Worm (Caenorhabditis elegans) whole organism, L3 larva: ENCODE data around the gene M02B1.3.

Experiments used
- egl-27 ChIP-seq: sonication (generic microtip); optimal IDR thresholded peaks from 4 replicates; lab custom pipeline; 2017; ENCODE audit warnings: missing biosample characterization, missing genetic modification reagents, missing genetic modification characterization
- elt-2 ChIP-seq: sonication (generic microtip); optimal IDR thresholded peaks from 2 replicates; lab custom pipeline; 2016; ENCODE audit warnings: missing genetic modification reagents, mild to moderate bottlenecking, missing genetic modification characterization, missing compliant biosample characterization
- mdl-1 ChIP-seq: fragments of 150-350 bp; optimal IDR thresholded peaks from 2 replicates; lab custom pipeline; 2014; ENCODE audit warnings: missing biosample characterization, missing genetic modification characterization
- pha-4 ChIP-seq: fragments of 150-350 bp; optimal IDR thresholded peaks from 2 replicates; lab custom pipeline; 2014; ENCODE audit warnings: missing biosample characterization, missing genetic modification reagents, missing genetic modification characterization
- unc-39 ChIP-seq: sonication (generic microtip); optimal IDR thresholded peaks from 4 replicates; lab custom pipeline; 2017; ENCODE audit warnings: missing biosample characterization, missing genetic modification characterization

DNA sequence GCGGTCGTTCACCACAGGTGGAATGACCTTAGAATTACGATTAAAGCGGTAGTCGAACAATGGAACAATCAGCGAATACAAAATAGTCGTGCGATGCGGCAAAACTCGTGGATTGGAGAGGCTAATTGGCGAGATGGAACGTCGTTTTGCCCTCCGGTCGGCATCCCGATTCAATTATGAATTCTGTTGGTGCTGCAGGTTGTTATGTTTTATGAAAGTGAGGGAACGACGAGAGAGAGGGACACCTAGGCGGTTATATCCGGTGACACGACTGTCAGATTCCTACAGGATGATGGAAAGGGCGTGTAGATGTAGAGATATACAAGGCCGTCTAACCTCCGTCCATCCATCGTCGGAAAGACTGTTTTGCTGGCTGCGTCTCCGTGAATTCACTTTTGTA lies 19.7 kb upstream of the M02B1.3 start:
- TF ChIP-seq unc-39 (tag; lab: Kevin White, UChicago) (no peak), pha-4 (no peak), elt-2 (no peak), egl-27 (tag; lab: Kevin White, UChicago) (no peak), mdl-1 (tag; lab: Kevin White, UChicago) (no peak)
